Worm (Caenorhabditis elegans) whole organism, young adult: Measurements from ENCODE around the gene C50D2.6.

ENCODE experiments used
- D2030.7 ChIP-seq: fragments of 200-800 bp; sonication (Bioruptor generic); IDR thresholded peaks from 2 replicates; pipeline ENCODE4 v1.3.6; 2022; ENCODE audit warnings: missing genetic modification reagents, missing genetic modification characterization, missing compliant biosample characterization
- F33H1.4 ChIP-seq: fragments of 200-800 bp; sonication (Bioruptor generic); IDR thresholded peaks from 2 replicates; pipeline ENCODE4 v1.3.6; 2022; ENCODE audit warnings: missing genetic modification reagents, missing genetic modification characterization, missing compliant biosample characterization
- ccch-3 ChIP-seq: fragments of 200-800 bp; sonication (Bioruptor generic); optimal IDR thresholded peaks from 2 replicates; lab custom pipeline; 2018; ENCODE audit warnings: mild to moderate bottlenecking, missing genetic modification characterization, missing compliant biosample characterization
- efl-1 ChIP-seq: fragments of 150-350 bp; optimal IDR thresholded peaks from 2 replicates; lab custom pipeline; 2014; ENCODE audit warnings: missing biosample characterization, missing genetic modification reagents, missing genetic modification characterization
- hmg-20 ChIP-seq: fragments of 200-800 bp; sonication (Bioruptor generic); IDR thresholded peaks from 2 replicates; pipeline ENCODE4 v1.3.6; 2022; ENCODE audit warnings: missing genetic modification reagents, missing genetic modification characterization, missing compliant biosample characterization
- lag-1 ChIP-seq: fragments of 200-800 bp; sonication (Bioruptor generic); IDR thresholded peaks from 2 replicates; pipeline ENCODE4 v1.3.6; 2022; ENCODE audit warnings: missing genetic modification reagents, missing genetic modification characterization, missing compliant biosample characterization
- snpc-4 ChIP-seq, 5 experiments: fragments of 150-350 bp in 1 of 5; sonication (generic microtip) in 4 of 5; optimal IDR thresholded peaks; 2 replicates each; lab custom pipeline; 2014 to 2018; ENCODE audit warnings: missing genetic modification characterization in 5 of 5, missing biosample characterization in 3 of 5, antibody characterized with exemption in 2 of 5, mild to moderate bottlenecking in 2 of 5, missing compliant biosample characterization in 2 of 5, missing genotype in 2 of 5, moderate library complexity in 2 of 5, missing genetic modification reagents in 1 of 5
- somi-1 ChIP-seq: fragments of 200-800 bp; sonication (Bioruptor generic); optimal IDR thresholded peaks from 2 replicates; lab custom pipeline; 2018; ENCODE audit warnings: mild to moderate bottlenecking, missing genetic modification characterization, missing compliant biosample characterization
- unc-62 ChIP-seq: fragments of 150-350 bp; optimal IDR thresholded peaks from 2 replicates; lab custom pipeline; 2014; ENCODE audit warnings: missing biosample characterization, missing genetic modification reagents, missing genetic modification characterization

DNA sequence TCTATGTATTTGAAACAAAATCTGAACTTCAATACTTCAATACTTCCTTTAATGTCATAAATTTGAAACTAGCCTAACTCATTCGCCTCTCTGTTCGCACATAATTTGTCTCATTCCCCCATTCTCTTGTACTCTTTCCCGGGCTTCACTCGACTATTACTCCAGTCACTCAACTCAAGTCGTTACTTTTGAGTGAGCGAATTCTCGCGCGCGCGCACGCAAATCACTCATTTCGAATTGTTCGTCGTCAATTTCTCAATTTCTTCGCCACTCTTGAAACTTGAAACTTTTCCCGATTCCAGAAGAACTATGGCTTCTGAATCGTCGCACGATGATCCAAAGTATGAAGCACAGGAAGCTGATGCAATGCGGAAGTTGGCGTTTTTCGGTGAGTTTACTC lies 20.0 kb downstream of the C50D2.6 start, which contains the start of gene col-68:
- TF ChIP-seq hmg-20 (GFP tag; lab: Robert Waterston, UW) = no peak
- TF ChIP-seq efl-1 (GFP tag; lab: Kevin White, UChicago) = no peak
- TF ChIP-seq lag-1 (GFP tag; lab: Robert Waterston, UW) = no peak
- TF ChIP-seq somi-1 (GFP tag; lab: Kevin White, UChicago) = no peak
- TF ChIP-seq D2030.7 = no peak
- TF ChIP-seq F33H1.4 (GFP tag; lab: Robert Waterston, UW) = no peak
- TF ChIP-seq unc-62 = no peak
- TF ChIP-seq snpc-4 (GFP tag; optimal IDR thresholded peaks at IDR 0.05; lab: Kevin White, UChicago) = no peak
- TF ChIP-seq snpc-4 (tag; optimal IDR thresholded peaks at IDR 0.05; lab: Kevin White, UChicago) = no peak
- no peak for TF ChIP-seq ccch-3 (GFP tag; lab: Kevin White, UChicago)
